Worm (Caenorhabditis elegans) whole organism, late embryonic: ENCODE data around the gene K08E7.5.

Experiments used
- C08G9.2 ChIP-seq: sonication (generic microtip); optimal IDR thresholded peaks from 2 replicates; lab custom pipeline; 2016; ENCODE audit warnings: mild to moderate bottlenecking, missing genetic modification characterization, moderate library complexity, missing compliant biosample characterization
- F13H6.1 ChIP-seq: sonication (generic microtip); optimal IDR thresholded peaks from 2 replicates; lab custom pipeline; 2016; ENCODE audit warnings: missing genetic modification characterization, missing compliant biosample characterization
- K02D7.2 ChIP-seq: sonication (generic microtip); optimal IDR thresholded peaks from 2 replicates; lab custom pipeline; 2017; ENCODE audit warnings: mild to moderate bottlenecking, missing genetic modification characterization, missing compliant biosample characterization
- T23F11.4 ChIP-seq: fragments of 200-800 bp; sonication (Bioruptor generic); optimal IDR thresholded peaks from 2 replicates; lab custom pipeline; 2018; ENCODE audit warnings: mild to moderate bottlenecking, missing genetic modification characterization, missing compliant biosample characterization
- ahr-1 ChIP-seq: sonication (generic microtip); optimal IDR thresholded peaks from 2 replicates; lab custom pipeline; 2016; ENCODE audit warnings: missing genetic modification characterization, missing compliant biosample characterization
- ama-1 ChIP-seq: fragments of 150-350 bp; optimal IDR thresholded peaks from 2 replicates; lab custom pipeline; 2014
- ceh-22 ChIP-seq: sonication (generic microtip); optimal IDR thresholded peaks from 2 replicates; lab custom pipeline; 2017; ENCODE audit warnings: missing biosample characterization, missing genetic modification characterization
- ceh-30 ChIP-seq: fragments of 150-350 bp; optimal IDR thresholded peaks from 2 replicates; lab custom pipeline; 2014; ENCODE audit warnings: missing biosample characterization, missing genetic modification characterization
- ceh-31 ChIP-seq: sonication (generic microtip); optimal IDR thresholded peaks from 2 replicates; lab custom pipeline; 2016; ENCODE audit warnings: missing genetic modification characterization, missing compliant biosample characterization
- ceh-45 ChIP-seq: fragments of 200-800 bp; sonication (Bioruptor generic); IDR thresholded peaks from 2 replicates; pipeline ENCODE4 v1.3.6; 2022; ENCODE audit warnings: missing genetic modification reagents, missing genetic modification characterization, missing compliant biosample characterization
- ceh-9 ChIP-seq: sonication (generic microtip); optimal IDR thresholded peaks from 2 replicates; lab custom pipeline; 2016; ENCODE audit warnings: mild to moderate bottlenecking, missing genetic modification characterization, inconsistent platforms, missing compliant biosample characterization
- dmd-4 ChIP-seq: sonication (generic microtip); optimal IDR thresholded peaks from 2 replicates; lab custom pipeline; 2016; ENCODE audit warnings: borderline replicate concordance, missing genetic modification characterization, missing compliant biosample characterization
- dve-1 ChIP-seq: sonication (generic microtip); optimal IDR thresholded peaks from 2 replicates; lab custom pipeline; 2017; ENCODE audit warnings: antibody characterized with exemption, mild to moderate bottlenecking, missing genetic modification characterization, missing compliant biosample characterization
- elt-2 ChIP-seq: sonication (generic microtip); optimal IDR thresholded peaks from 2 replicates; lab custom pipeline; 2016; ENCODE audit warnings: missing genetic modification reagents, missing genetic modification characterization, missing compliant biosample characterization
- elt-4 ChIP-seq: sonication (generic microtip); optimal IDR thresholded peaks from 2 replicates; lab custom pipeline; 2016; ENCODE audit warnings: missing genetic modification characterization, missing compliant biosample characterization
- fax-1 ChIP-seq: sonication (generic microtip); optimal IDR thresholded peaks from 2 replicates; lab custom pipeline; 2016; ENCODE audit warnings: missing genotype, missing genetic modification characterization, missing compliant biosample characterization
- gmeb-2 ChIP-seq: sonication (generic microtip); optimal IDR thresholded peaks from 2 replicates; lab custom pipeline; 2016; ENCODE audit warnings: missing genetic modification characterization, inconsistent platforms, missing compliant biosample characterization
- hlh-6 ChIP-seq: sonication (generic microtip); optimal IDR thresholded peaks from 2 replicates; lab custom pipeline; 2016; ENCODE audit warnings: missing genotype, missing genetic modification characterization, missing compliant biosample characterization
- hlh-8 ChIP-seq: sonication (generic microtip); optimal IDR thresholded peaks from 2 replicates; lab custom pipeline; 2016; ENCODE audit warnings: missing genotype, missing genetic modification characterization, missing compliant biosample characterization
- lim-6 ChIP-seq: sonication (generic microtip); optimal IDR thresholded peaks from 2 replicates; lab custom pipeline; 2016; ENCODE audit warnings: missing genetic modification characterization, missing compliant biosample characterization
- nfya-1 ChIP-seq: sonication (generic microtip); optimal IDR thresholded peaks from 2 replicates; lab custom pipeline; 2017; ENCODE audit warnings: missing genetic modification characterization, mild to moderate bottlenecking, missing compliant biosample characterization, antibody characterized with exemption, moderate library complexity
- npax-4 ChIP-seq: sonication (generic microtip); optimal IDR thresholded peaks from 2 replicates; lab custom pipeline; 2016; ENCODE audit warnings: missing genetic modification characterization, missing compliant biosample characterization
- pax-1 ChIP-seq: fragments of 150-350 bp; optimal IDR thresholded peaks from 2 replicates; lab custom pipeline; 2014; ENCODE audit warnings: missing biosample characterization, missing genetic modification characterization
- pha-4 ChIP-seq: fragments of 150-350 bp; optimal IDR thresholded peaks from 2 replicates; lab custom pipeline; 2018; ENCODE audit warnings: missing biosample characterization, missing genetic modification reagents, missing genetic modification characterization
- pqm-1 ChIP-seq: sonication (generic microtip); optimal IDR thresholded peaks from 2 replicates; lab custom pipeline; 2016; ENCODE audit warnings: missing genetic modification characterization, missing compliant biosample characterization
- pros-1 ChIP-seq: fragments of 150-350 bp; optimal IDR thresholded peaks from 2 replicates; lab custom pipeline; 2014; ENCODE audit warnings: missing biosample characterization, missing genetic modification reagents, missing genetic modification characterization
- sdc-2 ChIP-seq: sonication (generic microtip); optimal IDR thresholded peaks from 2 replicates; lab custom pipeline; 2016; ENCODE audit warnings: missing genotype, missing genetic modification characterization, missing compliant biosample characterization
- syd-9 ChIP-seq: sonication (generic microtip); optimal IDR thresholded peaks from 2 replicates; lab custom pipeline; 2016; ENCODE audit warnings: mild to moderate bottlenecking, missing genetic modification characterization, moderate library complexity, missing compliant biosample characterization
- tbx-2 ChIP-seq: sonication (generic microtip); optimal IDR thresholded peaks from 2 replicates; lab custom pipeline; 2016; ENCODE audit warnings: missing genetic modification characterization, missing compliant biosample characterization
- tbx-7 ChIP-seq: sonication (generic microtip); optimal IDR thresholded peaks from 2 replicates; lab custom pipeline; 2016; ENCODE audit warnings: missing genotype, missing genetic modification characterization, missing compliant biosample characterization
- unc-3 ChIP-seq, 2 experiments: fragments of 200-800 bp in 1 of 2; sonication (Bioruptor generic) in 1 of 2; sonication (generic microtip) in 1 of 2; conservative IDR thresholded peaks in 1 of 2; optimal IDR thresholded peaks in 1 of 2; 2 replicates each; pipeline versions ENCODE4 v1.3.6 to Lab custom; 2016 to 2022; ENCODE audit warnings: missing compliant biosample characterization in 2 of 2, missing genetic modification characterization in 2 of 2, missing genetic modification reagents in 1 of 2
- unc-55 ChIP-seq: sonication (generic microtip); optimal IDR thresholded peaks from 2 replicates; lab custom pipeline; 2017; ENCODE audit warnings: missing biosample characterization, missing genetic modification reagents, missing genetic modification characterization
- unc-86 ChIP-seq: sonication (generic microtip); optimal IDR thresholded peaks from 2 replicates; lab custom pipeline; 2016; ENCODE audit warnings: missing genetic modification characterization, missing compliant biosample characterization
- zip-5 ChIP-seq: sonication (generic microtip); optimal IDR thresholded peaks from 2 replicates; lab custom pipeline; 2016; ENCODE audit warnings: missing genetic modification characterization, missing compliant biosample characterization

K08E7.5 gene

ce11 chrIV:12536358-12536757 is 36.8 kb upstream of the K08E7.5 start:
- TF ChIP-seq zip-5 (tag; lab: Kevin White, UChicago) (no peak), dve-1 (tag; lab: Kevin White, UChicago) (no peak)
- TF ChIP-seq, all 69 proteins: peak for 0

ce11 chrIV:12537694-12538093 is 35.5 kb upstream of the K08E7.5 start:
- TF ChIP-seq hlh-6 (tag; lab: Kevin White, UChicago) (no peak), zip-5 (tag; lab: Kevin White, UChicago) (no peak), elt-2 (tag; lab: Kevin White, UChicago) (no peak), dmd-4 (no peak), hlh-8 (tag; lab: Kevin White, UChicago) (no peak), lim-6 (tag; lab: Kevin White, UChicago) (no peak), sdc-2 (tag; lab: Kevin White, UChicago) (no peak), syd-9 (tag; lab: Kevin White, UChicago) (no peak), gmeb-2 (tag; lab: Kevin White, UChicago) (no peak), ahr-1 (tag; lab: Kevin White, UChicago) (no peak), ceh-30 (tag; lab: Kevin White, UChicago) (no peak)

DNA sequence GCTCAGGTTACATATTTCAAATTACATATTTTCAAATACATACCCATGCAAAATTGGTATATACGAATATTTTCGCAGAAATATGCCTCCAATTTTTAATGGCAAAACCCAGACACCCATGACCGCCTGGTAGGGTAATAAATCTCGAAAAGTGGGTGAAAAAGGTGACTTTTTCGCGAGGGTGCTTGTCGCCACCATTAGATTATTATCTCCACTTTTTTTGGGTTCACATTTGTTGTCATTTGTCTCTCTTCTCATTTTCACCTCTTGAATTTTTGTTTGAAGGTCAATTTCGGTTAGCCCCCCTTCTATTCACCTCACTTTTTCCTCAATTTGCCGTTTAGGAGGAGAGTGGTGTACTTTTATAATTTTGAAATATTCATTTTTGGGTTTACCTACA is 32.9 kb upstream of the K08E7.5 start:
- TF ChIP-seq K02D7.2 (tag; lab: Kevin White, UChicago) (no peak), pax-1 (tag; lab: Kevin White, UChicago) (no peak), F13H6.1 (tag; lab: Kevin White, UChicago) (no peak), pha-4 (no peak), T23F11.4 (GFP tag; lab: Kevin White, UChicago) (no peak), elt-4 (no peak), tbx-7 (tag; lab: Kevin White, UChicago) (no peak), unc-86 (tag; lab: Kevin White, UChicago) (no peak), npax-4 (tag; lab: Kevin White, UChicago) (no peak), ceh-31 (no peak), C08G9.2 (no peak), unc-55 (GFP tag; lab: Kevin White, UChicago) (no peak), unc-3 (GFP tag; conservative IDR thresholded peaks at IDR 0.05; lab: Robert Waterston, UW) (no peak), unc-3 (tag; optimal IDR thresholded peaks at IDR 0.05; lab: Kevin White, UChicago) (no peak), tbx-2 (tag; lab: Kevin White, UChicago) (no peak), elt-2 (tag; lab: Kevin White, UChicago) (no peak), ceh-45 (GFP tag; lab: Robert Waterston, UW) (no peak), zip-5 (tag; lab: Kevin White, UChicago) (no peak)
- TF ChIP-seq, all 69 proteins: peak for 0

ce11 chrIV:12542011-12542410 is 31.2 kb upstream of the K08E7.5 start, which contains the start of gene ham-1:
TSS of gene ham-1 (plus strand) at chrIV:12542183.
- TF ChIP-seq nfya-1 (tag; lab: Kevin White, UChicago) (no peak), pqm-1 (tag; lab: Kevin White, UChicago) (no peak), ceh-9 (tag; lab: Kevin White, UChicago) (no peak), pax-1 (tag; lab: Kevin White, UChicago) (no peak), ama-1 (lab: Kevin White, UChicago) (no peak), fax-1 (tag; lab: Kevin White, UChicago) (no peak)

- TF ChIP-seq ceh-22 (tag; lab: Kevin White, UChicago) = no peak
- TF ChIP-seq unc-86 (tag; lab: Kevin White, UChicago) = no peak
- no peak for TF ChIP-seq pros-1 (tag; lab: Kevin White, UChicago)
- TF ChIP-seq unc-55 (GFP tag; lab: Kevin White, UChicago) = no peak
Measured at ce11 chrIV:12544624-12545023, 28.5 kb upstream of the K08E7.5 start.
